Fruit fly (Drosophila melanogaster): ENCODE results near the gene CG32081.

CG32081 gene

dm6 chr3L:11061200-11061599 is 33.8 kb downstream of the CG32081 start, which contains the start of the genes CG6321 and Blos2 (continued):
- TF ChIP-seq NC2β (GFP tag; optimal IDR thresholded peaks at IDR 0.05): peak; percentile 41
- TF ChIP-seq CG18262 (tag; optimal IDR thresholded peaks at IDR 0.05): peak; percentile 86
- TF ChIP-seq Nf-YB (GFP tag; optimal IDR thresholded peaks at IDR 0.05): peak; percentile 62
- TF ChIP-seq CG8281 (tag; optimal IDR thresholded peaks at IDR 0.05): peak; percentile 33
- TF ChIP-seq ac (GFP tag; optimal IDR thresholded peaks at IDR 0.05): no peak
- TF ChIP-seq yki (optimal IDR thresholded peaks at IDR 0.05): no peak
- TF ChIP-seq CG9932 (GFP tag; IDR thresholded peaks at IDR 0.05): peak; percentile 50
- TF ChIP-seq cas (GFP tag; IDR thresholded peaks at IDR 0.05): no peak
- TF ChIP-seq CG6654 (GFP tag; optimal IDR thresholded peaks at IDR 0.05): peak; percentile 21
- peak in 1 of 2 experiments; percentile 32 for TF ChIP-seq pan (optimal IDR thresholded peaks at IDR 0.05)
- peak in 1 of 2 experiments; percentile 40 for TF ChIP-seq pan (GFP tag; optimal IDR thresholded peaks at IDR 0.05 in 1 of 2, IDR thresholded peaks at IDR 0.05 in 1 of 2)
- TF ChIP-seq CG10654 (GFP tag; optimal IDR thresholded peaks at IDR 0.05): peak; percentile 50
- TF ChIP-seq Dad (GFP tag; optimal IDR thresholded peaks at IDR 0.05): peak; percentile 26
- TF ChIP-seq CG10979 (tag; optimal IDR thresholded peaks at IDR 0.05): peak; percentile 81
- peak; percentile 46 for TF ChIP-seq CG10366 (GFP tag; IDR thresholded peaks at IDR 0.05)
- peak; percentile 84 for TF ChIP-seq CG17359 (tag; optimal IDR thresholded peaks at IDR 0.05)
- no peak for TF ChIP-seq CG15073 (GFP tag; optimal IDR thresholded peaks at IDR 0.05)
- peak; percentile 86 for TF ChIP-seq lab (GFP tag; optimal IDR thresholded peaks at IDR 0.05)
- 0 out of 2 replicates have a peak, but pooled peaks have one; percentile 22 for TF ChIP-seq Adf1 (GFP tag; IDR thresholded peaks at IDR 0.05)
- peak; percentile 30 for TF ChIP-seq CG4854 (GFP tag; optimal IDR thresholded peaks at IDR 0.05)
- peak; percentile 5 for TF ChIP-seq gro (GFP tag; optimal IDR thresholded peaks at IDR 0.05)
- TF ChIP-seq bbx (GFP tag; IDR thresholded peaks at IDR 0.05; ENCODE audit: partially characterized antibody): no peak
- TF ChIP-seq Rx (GFP tag; IDR thresholded peaks at IDR 0.05): peak; percentile 17; the same call in 1 of the 2 replicates
- TF ChIP-seq stwl (tag; optimal IDR thresholded peaks at IDR 0.05): peak; percentile 30
- TF ChIP-seq fd96Cb (tag; optimal IDR thresholded peaks at IDR 0.05): peak; percentile 76
- peak; percentile 67 for TF ChIP-seq Max (GFP tag; optimal IDR thresholded peaks at IDR 0.05)
- peak; percentile 55 for TF ChIP-seq CG4820 (GFP tag; optimal IDR thresholded peaks at IDR 0.05)
- TF ChIP-seq mirr (GFP tag; optimal IDR thresholded peaks at IDR 0.05): peak; percentile 4
- TF ChIP-seq CG1647 (GFP tag; optimal IDR thresholded peaks at IDR 0.05): peak; percentile 3
- TF ChIP-seq Spps (tag; optimal IDR thresholded peaks at IDR 0.05): peak; percentile 65
- peak; percentile 85 for TF ChIP-seq nmo (GFP tag; optimal IDR thresholded peaks at IDR 0.05)
- TF ChIP-seq nau (GFP tag; optimal IDR thresholded peaks at IDR 0.05): peak; percentile 63
- TF ChIP-seq fd64A (GFP tag; optimal IDR thresholded peaks at IDR 0.05): peak; percentile 13
- TF ChIP-seq CG15514 (GFP tag; optimal IDR thresholded peaks at IDR 0.05): peak; percentile 53
- peak; percentile 38; the same call in 1 of the 2 replicates for TF ChIP-seq CG4730 (GFP tag; IDR thresholded peaks at IDR 0.05)
- TF ChIP-seq dimm (GFP tag; IDR thresholded peaks at IDR 0.05): no peak
- TF ChIP-seq Sox102F (GFP tag; optimal IDR thresholded peaks at IDR 0.05): peak; percentile 78
- no peak for TF ChIP-seq NC2α (GFP tag; optimal IDR thresholded peaks at IDR 0.05)
- no peak for TF ChIP-seq cato (GFP tag; optimal IDR thresholded peaks at IDR 0.05; ENCODE audit: borderline replicate concordance)
- TF ChIP-seq CG18619 (GFP tag; optimal IDR thresholded peaks at IDR 0.05): peak; percentile 58
- peak; percentile 30; the same call in 1 of the 2 replicates for TF ChIP-seq esg (GFP tag; conservative IDR thresholded peaks at IDR 0.05)
- TF ChIP-seq CG17328 (GFP tag; IDR thresholded peaks at IDR 0.05): peak; percentile 75
- no peak for TF ChIP-seq insv (GFP tag; optimal IDR thresholded peaks at IDR 0.05)
- peak; percentile 27; the same call in 1 of the 2 replicates for TF ChIP-seq CG10959 (GFP tag; IDR thresholded peaks at IDR 0.05)
- TF ChIP-seq CG18599 (GFP tag; optimal IDR thresholded peaks at IDR 0.05): peak; percentile 85
- TF ChIP-seq pb (GFP tag; optimal IDR thresholded peaks at IDR 0.05): no peak
- TF ChIP-seq Taf1 (GFP tag; IDR thresholded peaks at IDR 0.05): peak; percentile 40; the same call in 1 of the 2 replicates
- TF ChIP-seq CG3163 (GFP tag; optimal IDR thresholded peaks at IDR 0.05): no peak
- TF ChIP-seq Chrac-16 (GFP tag; optimal IDR thresholded peaks at IDR 0.05): peak; percentile 55
- peak; percentile 82 for TF ChIP-seq CG14710 (tag; optimal IDR thresholded peaks at IDR 0.05)
- TF ChIP-seq CG33557 (GFP tag; optimal IDR thresholded peaks at IDR 0.05): peak; percentile 59

Data from whole organism, embryonic.